Fruit fly (Drosophila melanogaster) whole organism, embryonic: ENCODE measurements around the gene CG5966.

Experiments used
- Abd-B ChIP-seq: fragments of 200-800 bp; sonication (Bioruptor generic); optimal IDR thresholded peaks from 2 replicates; lab custom pipeline; 2018; ENCODE audit warnings: missing biosample characterization, mild to moderate bottlenecking, missing genetic modification characterization, moderate library complexity
- CG10147 ChIP-seq: fragments of 200-800 bp; sonication (Bioruptor generic); optimal IDR thresholded peaks from 2 replicates; lab custom pipeline; 2019; ENCODE audit warnings: missing biosample characterization, mild to moderate bottlenecking, missing genetic modification characterization, moderate library complexity
- CG10209 ChIP-seq: fragments of 200-800 bp; sonication (Bioruptor generic); optimal IDR thresholded peaks from 3 replicates; lab custom pipeline; 2017; ENCODE audit warnings: missing biosample characterization, mild to moderate bottlenecking, missing genetic modification characterization, missing genetic modification reagents
- CG10979 ChIP-seq: fragments of 200-800 bp; sonication (Bioruptor generic); optimal IDR thresholded peaks from 2 replicates; lab custom pipeline; 2018; ENCODE audit warnings: missing biosample characterization, mild to moderate bottlenecking, missing genetic modification characterization, moderate library complexity
- CG11456 ChIP-seq: fragments of 200-800 bp; sonication (Bioruptor generic); IDR thresholded peaks from 3 replicates; pipeline ENCODE4 v1.3.6; 2022; ENCODE audit warnings: missing biosample characterization, missing genetic modification characterization
- CG12104 ChIP-seq: fragments of 200-800 bp; sonication (Bioruptor generic); optimal IDR thresholded peaks from 3 replicates; lab custom pipeline; 2016; ENCODE audit warnings: missing biosample characterization, missing genetic modification characterization
- CG12155 ChIP-seq: fragments of 200-800 bp; sonication (Bioruptor generic); optimal IDR thresholded peaks from 3 replicates; lab custom pipeline; 2016; ENCODE audit warnings: missing biosample characterization, missing genetic modification characterization
- CG13624 ChIP-seq: fragments of 200-800 bp; sonication (Bioruptor generic); optimal IDR thresholded peaks from 2 replicates; lab custom pipeline; 2016; ENCODE audit warnings: missing biosample characterization, missing genetic modification characterization
- CG14014 ChIP-seq: fragments of 200-800 bp; sonication (Bioruptor generic); IDR thresholded peaks from 2 replicates; pipeline ENCODE4 v1.3.6; 2022; ENCODE audit warnings: missing biosample characterization, missing genetic modification characterization
- CG15269 ChIP-seq: fragments of 200-800 bp; sonication (Bioruptor generic); optimal IDR thresholded peaks from 2 replicates; lab custom pipeline; 2018; ENCODE audit warnings: missing biosample characterization, mild to moderate bottlenecking, missing genetic modification characterization, moderate library complexity
- CG17328 ChIP-seq: fragments of 200-800 bp; sonication (Bioruptor generic); IDR thresholded peaks from 2 replicates; pipeline ENCODE4 v1.3.6; 2022; ENCODE audit warnings: missing biosample characterization, missing genetic modification characterization
- CG18476 ChIP-seq: fragments of 200-800 bp; sonication (Bioruptor generic); optimal IDR thresholded peaks from 2 replicates; lab custom pipeline; 2016; ENCODE audit warnings: missing biosample characterization, mild to moderate bottlenecking, missing genetic modification characterization
- CG2116 ChIP-seq: fragments of 200-800 bp; sonication (Bioruptor generic); optimal IDR thresholded peaks from 3 replicates; lab custom pipeline; 2018; ENCODE audit warnings: missing biosample characterization, mild to moderate bottlenecking, missing genetic modification characterization
- CG3065 ChIP-seq: fragments of 200-800 bp; sonication (Bioruptor generic); optimal IDR thresholded peaks from 2 replicates; lab custom pipeline; 2016; ENCODE audit warnings: missing biosample characterization, missing genetic modification characterization
- CG4707 ChIP-seq: fragments of 200-800 bp; sonication (Bioruptor generic); optimal IDR thresholded peaks from 2 replicates; lab custom pipeline; 2018; ENCODE audit warnings: missing biosample characterization, mild to moderate bottlenecking, missing genetic modification characterization, moderate library complexity
- CG6654 ChIP-seq: fragments of 200-800 bp; sonication (Bioruptor generic); optimal IDR thresholded peaks from 2 replicates; lab custom pipeline; 2017; ENCODE audit warnings: missing biosample characterization, mild to moderate bottlenecking, missing genetic modification characterization
- CG7786 ChIP-seq: fragments of 200-800 bp; sonication (Bioruptor generic); optimal IDR thresholded peaks from 2 replicates; lab custom pipeline; 2016; ENCODE audit warnings: missing biosample characterization, missing genetic modification characterization
- CG8765 ChIP-seq: fragments of 200-800 bp; sonication (Bioruptor generic); IDR thresholded peaks from 2 replicates; pipeline ENCODE4 v1.3.6; 2022; ENCODE audit warnings: missing biosample characterization, missing genetic modification characterization
- CG9727 ChIP-seq: fragments of 200-800 bp; sonication (Bioruptor generic); optimal IDR thresholded peaks from 3 replicates; lab custom pipeline; 2017; ENCODE audit warnings: missing biosample characterization, mild to moderate bottlenecking, missing genetic modification characterization
- Camta ChIP-seq: fragments of 200-800 bp; sonication (Bioruptor generic); optimal IDR thresholded peaks from 2 replicates; lab custom pipeline; 2016; ENCODE audit warnings: missing biosample characterization, missing genetic modification characterization
- Gug ChIP-seq: fragments of 200-800 bp; sonication (Bioruptor generic); IDR thresholded peaks from 4 replicates; pipeline ENCODE4 v1.3.6; 2022; ENCODE audit warnings: missing biosample characterization, missing genetic modification characterization
- HLH4C ChIP-seq: fragments of 200-800 bp; sonication (Bioruptor generic); IDR thresholded peaks from 3 replicates; pipeline ENCODE4 v1.3.6; 2022; ENCODE audit warnings: missing biosample characterization, missing genetic modification characterization; ENCODE audit not compliant: partially characterized antibody
- Myb ChIP-seq: fragments of 200-800 bp; sonication (Bioruptor generic); optimal IDR thresholded peaks from 2 replicates; lab custom pipeline; 2016; ENCODE audit warnings: missing biosample characterization, missing genetic modification characterization
- Scr ChIP-seq: fragments of 200-800 bp; sonication (Bioruptor generic); IDR thresholded peaks from 2 replicates; pipeline ENCODE4 v1.3.6; 2022; ENCODE audit warnings: missing biosample characterization, missing genetic modification characterization; ENCODE audit not compliant: partially characterized antibody
- Six4 ChIP-seq: fragments of 200-800 bp; sonication (Bioruptor generic); optimal IDR thresholded peaks from 2 replicates; lab custom pipeline; 2016; ENCODE audit warnings: missing biosample characterization, missing genetic modification characterization
- YL-1 ChIP-seq: fragments of 200-800 bp; sonication (Bioruptor generic); optimal IDR thresholded peaks from 3 replicates; lab custom pipeline; 2017; ENCODE audit warnings: missing biosample characterization, mild to moderate bottlenecking, missing genetic modification characterization
- cato ChIP-seq: fragments of 200-800 bp; sonication (Bioruptor generic); optimal IDR thresholded peaks from 2 replicates; lab custom pipeline; 2016; ENCODE audit warnings: missing biosample characterization, missing genetic modification characterization, borderline replicate concordance
- corto ChIP-seq: fragments of 200-800 bp; sonication (Bioruptor generic); optimal IDR thresholded peaks from 2 replicates; lab custom pipeline; 2016; ENCODE audit warnings: missing biosample characterization, mild to moderate bottlenecking, missing genetic modification characterization, moderate library complexity
- dati ChIP-seq: fragments of 200-800 bp; sonication (Bioruptor generic); IDR thresholded peaks from 2 replicates; pipeline ENCODE4 v1.3.6; 2022; ENCODE audit warnings: missing biosample characterization, missing genetic modification characterization
- dysf ChIP-seq: fragments of 200-800 bp; sonication (Bioruptor generic); IDR thresholded peaks from 3 replicates; pipeline ENCODE4 v1.3.6; 2022; ENCODE audit warnings: missing biosample characterization, missing genetic modification characterization
- grn ChIP-seq: fragments of 200-800 bp; sonication (Bioruptor generic); optimal IDR thresholded peaks from 3 replicates; lab custom pipeline; 2017; ENCODE audit warnings: missing biosample characterization, missing genetic modification characterization
- jing ChIP-seq: fragments of 200-800 bp; sonication (Bioruptor generic); optimal IDR thresholded peaks from 2 replicates; lab custom pipeline; 2018; ENCODE audit warnings: missing biosample characterization, mild to moderate bottlenecking, missing genetic modification characterization
- kay ChIP-seq: fragments of 200-800 bp; sonication (Bioruptor generic); optimal IDR thresholded peaks from 2 replicates; lab custom pipeline; 2016; ENCODE audit warnings: missing biosample characterization, missing genetic modification characterization
- lola ChIP-seq, 3 experiments: fragments of >200 bp in 2 of 3; fragments of 200-800 bp in 1 of 3; sonication (Bioruptor generic) in 1 of 3; optimal IDR thresholded peaks; 2 replicates each; lab custom pipeline; 2017 to 2019; ENCODE audit warnings: missing biosample characterization in 3 of 3, missing genetic modification characterization in 3 of 3, mild to moderate bottlenecking in 1 of 3, moderate library complexity in 1 of 3
- onecut ChIP-seq: fragments of 200-800 bp; sonication (Bioruptor generic); IDR thresholded peaks from 2 replicates; pipeline ENCODE4 v1.3.6; 2022; ENCODE audit warnings: missing biosample characterization, missing genetic modification characterization
- p53 ChIP-seq: fragments of 200-800 bp; sonication (Bioruptor generic); optimal IDR thresholded peaks from 2 replicates; lab custom pipeline; 2016; ENCODE audit warnings: missing biosample characterization, missing genetic modification characterization
- pnt ChIP-seq: fragments of 200-800 bp; sonication (Bioruptor generic); optimal IDR thresholded peaks from 3 replicates; lab custom pipeline; 2016; ENCODE audit warnings: missing biosample characterization, missing genetic modification characterization
- pzg ChIP-seq: fragments of 200-800 bp; sonication (Bioruptor generic); optimal IDR thresholded peaks from 3 replicates; lab custom pipeline; 2018; ENCODE audit warnings: missing biosample characterization, mild to moderate bottlenecking, missing genetic modification characterization, moderate library complexity
- salm ChIP-seq: fragments of 200-800 bp; sonication (Bioruptor generic); optimal IDR thresholded peaks from 2 replicates; lab custom pipeline; 2018; ENCODE audit warnings: missing biosample characterization, mild to moderate bottlenecking, missing genetic modification characterization
- sr ChIP-seq: fragments of 200-800 bp; sonication (Bioruptor generic); IDR thresholded peaks from 3 replicates; pipeline ENCODE4 v1.3.6; 2022; ENCODE audit warnings: missing biosample characterization, missing genetic modification characterization
- ssp ChIP-seq: fragments of 200-800 bp; sonication (Bioruptor generic); IDR thresholded peaks from 2 replicates; pipeline ENCODE4 v1.3.6; 2022; ENCODE audit warnings: missing biosample characterization, missing genetic modification characterization
- tap ChIP-seq: fragments of 200-800 bp; optimal IDR thresholded peaks from 3 replicates; lab custom pipeline; 2019; ENCODE audit warnings: missing biosample characterization, mild to moderate bottlenecking, missing genetic modification characterization, moderate library complexity
- tin ChIP-seq: fragments of 200-800 bp; sonication (Bioruptor generic); optimal IDR thresholded peaks from 3 replicates; lab custom pipeline; 2016; ENCODE audit warnings: missing biosample characterization, missing genetic modification characterization
- twi ChIP-seq: fragments of 200-800 bp; optimal IDR thresholded peaks from 2 replicates; lab custom pipeline; 2019; ENCODE audit warnings: missing biosample characterization, mild to moderate bottlenecking, missing genetic modification characterization, moderate library complexity
- tx ChIP-seq: fragments of 200-800 bp; sonication (Bioruptor generic); optimal IDR thresholded peaks from 2 replicates; lab custom pipeline; 2016; ENCODE audit warnings: missing biosample characterization, missing genetic modification characterization
- unpg ChIP-seq: fragments of 200-800 bp; sonication (Bioruptor generic); optimal IDR thresholded peaks from 3 replicates; lab custom pipeline; 2018; ENCODE audit warnings: missing biosample characterization, mild to moderate bottlenecking, missing genetic modification characterization, moderate library complexity
- vvl ChIP-seq: fragments of 200-800 bp; sonication (Bioruptor generic); IDR thresholded peaks from 2 replicates; pipeline ENCODE4 v1.3.6; 2022; ENCODE audit warnings: missing biosample characterization, missing genetic modification characterization
- wdn ChIP-seq: fragments of 200-800 bp; sonication (Bioruptor generic); IDR thresholded peaks from 2 replicates; pipeline ENCODE4 v1.3.6; 2022; ENCODE audit warnings: missing biosample characterization, missing genetic modification characterization
- zf30C ChIP-seq: fragments of 200-800 bp; sonication (Bioruptor generic); optimal IDR thresholded peaks from 3 replicates; lab custom pipeline; 2018; ENCODE audit warnings: missing biosample characterization, mild to moderate bottlenecking, missing genetic modification characterization

The CG5966 gene

DNA sequence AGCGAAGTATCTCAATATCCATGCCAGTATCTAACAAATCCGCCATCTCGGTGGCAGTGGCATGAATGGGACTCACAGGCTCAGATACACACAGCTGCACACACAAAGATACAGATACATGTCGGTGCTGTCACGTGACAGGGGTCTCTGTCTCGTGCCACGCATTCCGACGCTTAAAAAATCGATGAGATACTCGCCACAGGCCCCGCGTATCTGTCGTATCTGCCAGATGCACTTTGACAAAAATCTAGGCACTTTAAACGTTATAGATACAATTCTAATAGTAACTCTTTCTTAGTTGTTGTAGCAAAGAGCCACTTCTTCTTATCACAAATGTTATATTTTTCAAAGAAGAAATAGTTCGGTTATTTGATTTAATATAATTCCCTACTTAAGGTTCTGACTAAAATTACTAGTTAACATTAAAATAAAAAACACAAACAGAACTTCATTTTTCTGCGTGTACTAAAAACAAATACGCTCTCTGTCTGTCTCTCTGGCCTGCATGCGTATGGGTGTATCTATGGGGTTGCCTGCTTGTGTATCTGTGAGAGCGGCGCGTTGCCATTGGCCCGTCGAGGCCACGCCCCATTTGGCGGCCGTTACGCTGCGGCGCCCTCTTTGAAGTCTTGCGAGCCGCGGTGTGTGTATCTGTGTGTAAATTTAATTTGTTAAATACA, 12.3 kb downstream of the CG5966 start, which contains the start of gene CG4766 (continued):
- TF ChIP-seq dati (GFP tag; lab: Robert Waterston, UW), result peak; percentile 44; the same call in 1 of the 2 replicates
- TF ChIP-seq CG18476 (GFP tag; lab: Kevin White, UChicago), result peak; percentile 68
- TF ChIP-seq CG7786 (GFP tag; lab: Kevin White, UChicago), result peak; percentile 85
- peak; percentile 66 for TF ChIP-seq Myb (GFP tag; lab: Kevin White, UChicago)
- peak; percentile 40 for TF ChIP-seq YL-1
- peak; percentile 92 for TF ChIP-seq CG9727 (GFP tag; lab: Kevin White, UChicago)
- peak; percentile 48 for TF ChIP-seq CG3065 (GFP tag; lab: Kevin White, UChicago)
- TF ChIP-seq CG12104 (GFP tag; lab: Kevin White, UChicago), result peak; percentile 68
- peak; percentile 94 for TF ChIP-seq CG10979 (tag; lab: Kevin White, UChicago)
- peak; percentile 72 for TF ChIP-seq CG12155
- TF ChIP-seq CG15269 (tag; lab: Kevin White, UChicago), result peak; percentile 75
- peak; percentile 62 for TF ChIP-seq ssp (GFP tag; lab: Robert Waterston, UW)
- peak; percentile 79 for TF ChIP-seq twi (tag; lab: Kevin White, UChicago)
- peak; percentile 89 for TF ChIP-seq Camta (GFP tag; lab: Kevin White, UChicago)
- TF ChIP-seq Gug, result peak; percentile 48; the same call in 3 of the 4 replicates
- peak; percentile 88 for TF ChIP-seq tin (GFP tag; lab: Kevin White, UChicago)
- peak; percentile 59 for TF ChIP-seq Abd-B (GFP tag; lab: Kevin White, UChicago)
- peak; percentile 48; the same call in 1 of the 2 replicates for TF ChIP-seq CG14014 (GFP tag; lab: Robert Waterston, UW)
- TF ChIP-seq CG10209 (GFP tag; lab: Kevin White, UChicago), result peak; percentile 87
- TF ChIP-seq onecut (GFP tag; lab: Robert Waterston, UW), result peak; percentile 91
- peak; percentile 79 for TF ChIP-seq CG13624 (GFP tag; lab: Kevin White, UChicago)
- TF ChIP-seq CG8765, result 0 out of 2 replicates have a peak, but pooled peaks have one; percentile 54
- TF ChIP-seq tx (GFP tag; lab: Kevin White, UChicago), result peak; percentile 78
- peak; percentile 85 for TF ChIP-seq CG17328 (GFP tag; lab: Robert Waterston, UW)
- TF ChIP-seq lola (GFP tag; optimal IDR thresholded peaks at IDR 0.05; lab: Kevin White, UChicago), result peak in 1 of 3 experiments; percentile 94
- TF ChIP-seq tap, result peak; percentile 79
- peak; percentile 90 for TF ChIP-seq pnt (GFP tag; lab: Kevin White, UChicago)
- TF ChIP-seq wdn (GFP tag; lab: Robert Waterston, UW), result peak; percentile 44; the same call in 1 of the 2 replicates
- TF ChIP-seq Scr, result no peak
- TF ChIP-seq unpg (GFP tag; lab: Kevin White, UChicago), result peak; percentile 82
- peak; percentile 81 for TF ChIP-seq kay
- peak; percentile 81 for TF ChIP-seq dysf (GFP tag; lab: Robert Waterston, UW)
- TF ChIP-seq vvl, result peak; percentile 84
- peak; percentile 52 for TF ChIP-seq CG2116 (GFP tag; lab: Kevin White, UChicago)
- TF ChIP-seq CG6654, result peak; percentile 57
- TF ChIP-seq p53 (GFP tag; lab: Kevin White, UChicago), result peak; percentile 59
- TF ChIP-seq grn, result peak; percentile 73
- peak; percentile 96 for TF ChIP-seq zf30C (GFP tag; lab: Kevin White, UChicago)
- TF ChIP-seq CG11456 (GFP tag; lab: Robert Waterston, UW), result no peak; the same call in 2 of the 3 replicates
- TF ChIP-seq corto, result peak; percentile 60
- TF ChIP-seq sr (GFP tag; lab: Robert Waterston, UW), result no peak
- TF ChIP-seq salm (tag; lab: Kevin White, UChicago), result peak; percentile 57
- peak; percentile 74 for TF ChIP-seq CG10147
- TF ChIP-seq pzg (GFP tag; lab: Kevin White, UChicago), result no peak
- peak; percentile 79 for TF ChIP-seq Six4 (GFP tag; lab: Kevin White, UChicago)
- TF ChIP-seq cato (GFP tag; lab: Kevin White, UChicago), result peak; percentile 69
- no peak for TF ChIP-seq HLH4C (GFP tag; lab: Robert Waterston, UW)
- peak; percentile 65 for TF ChIP-seq jing (GFP tag; lab: Kevin White, UChicago)
- TF ChIP-seq CG4707 (GFP tag; lab: Kevin White, UChicago), result peak; percentile 75
